Fruit fly (Drosophila melanogaster) whole organism, embryonic: ENCODE data around the gene CG42495.
A peak's percentile ranks its signal among the peaks of the same experiment; 100 is the strongest.

Experiments used
- Aef1 ChIP-seq: fragments of 200-800 bp; sonication (Bioruptor generic); IDR thresholded peaks from 3 replicates; pipeline ENCODE4 v1.3.6; 2022; ENCODE audit warnings: missing biosample characterization, missing genetic modification characterization
- CG10321 ChIP-seq: fragments of 200-800 bp; sonication (Bioruptor generic); IDR thresholded peaks from 2 replicates; pipeline ENCODE4 v1.3.6; 2022; ENCODE audit warnings: missing biosample characterization, missing genetic modification characterization
- CG10366 ChIP-seq: fragments of 200-800 bp; sonication (Bioruptor generic); IDR thresholded peaks from 2 replicates; pipeline ENCODE4 v1.3.6; 2022; ENCODE audit warnings: missing biosample characterization, missing genetic modification characterization
- CG10543 ChIP-seq: fragments of 200-800 bp; sonication (Bioruptor generic); optimal IDR thresholded peaks from 3 replicates; lab custom pipeline; 2017; ENCODE audit warnings: missing biosample characterization, mild to moderate bottlenecking, missing genetic modification characterization, moderate library complexity
- CG10654 ChIP-seq: fragments of 200-800 bp; sonication (Bioruptor generic); optimal IDR thresholded peaks from 2 replicates; lab custom pipeline; 2016; ENCODE audit warnings: missing biosample characterization, missing genetic modification characterization
- CG12219 ChIP-seq: fragments of 200-800 bp; sonication (Bioruptor generic); optimal IDR thresholded peaks from 3 replicates; lab custom pipeline; 2018; ENCODE audit warnings: missing biosample characterization, mild to moderate bottlenecking, missing genetic modification characterization
- CG12391 ChIP-seq: fragments of 200-800 bp; sonication (Bioruptor generic); optimal IDR thresholded peaks from 3 replicates; lab custom pipeline; 2018; ENCODE audit warnings: missing biosample characterization, mild to moderate bottlenecking, missing genetic modification characterization, moderate library complexity
- CG14667 ChIP-seq: fragments of 200-800 bp; sonication (Bioruptor generic); IDR thresholded peaks from 2 replicates; pipeline ENCODE4 v1.3.6; 2022; ENCODE audit warnings: missing biosample characterization, missing genetic modification characterization
- CG18011 ChIP-seq: fragments of 200-800 bp; sonication (Bioruptor generic); optimal IDR thresholded peaks from 2 replicates; lab custom pipeline; 2017; ENCODE audit warnings: missing biosample characterization, missing genetic modification characterization, mild to moderate bottlenecking, moderate library complexity, missing genotype
- CG1832 ChIP-seq: fragments of 200-800 bp; sonication (Bioruptor generic); optimal IDR thresholded peaks from 2 replicates; lab custom pipeline; 2017; ENCODE audit warnings: missing biosample characterization, mild to moderate bottlenecking, missing genetic modification characterization, inconsistent platforms
- CG2199 ChIP-seq: fragments of 200-800 bp; sonication (Bioruptor generic); IDR thresholded peaks from 3 replicates; pipeline ENCODE4 v1.3.6; 2022; ENCODE audit warnings: missing biosample characterization, missing genetic modification characterization
- CG33557 ChIP-seq: fragments of 200-800 bp; sonication (Bioruptor generic); optimal IDR thresholded peaks from 2 replicates; lab custom pipeline; 2019; ENCODE audit warnings: missing biosample characterization, mild to moderate bottlenecking, missing genetic modification characterization, moderate library complexity
- CG4854 ChIP-seq: fragments of 200-800 bp; sonication (Bioruptor generic); optimal IDR thresholded peaks from 2 replicates; lab custom pipeline; 2016; ENCODE audit warnings: missing biosample characterization, missing genetic modification characterization, inconsistent platforms
- CG7745 ChIP-seq: fragments of 200-800 bp; sonication (Bioruptor generic); optimal IDR thresholded peaks from 2 replicates; lab custom pipeline; 2018; ENCODE audit warnings: missing biosample characterization, mild to moderate bottlenecking, missing genetic modification characterization, moderate library complexity
- CG8924 ChIP-seq: fragments of 200-800 bp; optimal IDR thresholded peaks from 3 replicates; lab custom pipeline; 2019; ENCODE audit warnings: missing biosample characterization, mild to moderate bottlenecking, missing genetic modification characterization, moderate library complexity
- GATAe ChIP-seq: fragments of 200-800 bp; sonication (Bioruptor generic); conservative IDR thresholded peaks from 2 replicates; pipeline ENCODE4 v1.3.6; 2022; ENCODE audit warnings: missing biosample characterization, missing genetic modification characterization
- HLH54F ChIP-seq: fragments of 200-800 bp; sonication (Bioruptor generic); optimal IDR thresholded peaks from 3 replicates; lab custom pipeline; 2016; ENCODE audit warnings: missing biosample characterization, missing genetic modification characterization
- Hand ChIP-seq: fragments of 200-800 bp; sonication (Bioruptor generic); optimal IDR thresholded peaks from 2 replicates; lab custom pipeline; 2017; ENCODE audit warnings: mild to moderate bottlenecking, missing biosample characterization, missing genetic modification reagents, missing genetic modification characterization
- Hmr ChIP-seq: fragments of 200-800 bp; sonication (Bioruptor generic); optimal IDR thresholded peaks from 3 replicates; lab custom pipeline; 2017; ENCODE audit warnings: mild to moderate bottlenecking, missing biosample characterization, missing genetic modification reagents, missing genetic modification characterization
- Hr39 ChIP-seq: fragments of >200 bp; optimal IDR thresholded peaks from 2 replicates; lab custom pipeline; 2017
- Med ChIP-seq: fragments of 200-800 bp; sonication (Bioruptor generic); peaks from one replicate; lab custom pipeline; 2016; ENCODE audit warnings: missing biosample characterization, missing genetic modification characterization, mild to moderate bottlenecking, inconsistent platforms, moderate library complexity
- Meics ChIP-seq: fragments of 200-800 bp; sonication (Bioruptor generic); optimal IDR thresholded peaks from 2 replicates; lab custom pipeline; 2017; ENCODE audit warnings: missing biosample characterization, mild to moderate bottlenecking, missing genetic modification characterization
- Optix ChIP-seq: fragments of 200-800 bp; sonication (Bioruptor generic); IDR thresholded peaks from 3 replicates; pipeline ENCODE4 v1.3.6; 2022; ENCODE audit warnings: missing biosample characterization, missing genetic modification characterization
- Stat92E ChIP-seq, 3 experiments: fragments of >200 bp in 2 of 3; fragments of 200-800 bp in 1 of 3; sonication (Bioruptor generic) in 1 of 3; optimal IDR thresholded peaks; 2 replicates each; lab custom pipeline; 2017 to 2019; ENCODE audit warnings: missing biosample characterization in 3 of 3, missing genetic modification characterization in 3 of 3, mild to moderate bottlenecking in 1 of 3, moderate library complexity in 1 of 3
- Taf1 ChIP-seq: fragments of 200-800 bp; sonication (Bioruptor generic); IDR thresholded peaks from 2 replicates; pipeline ENCODE4 v1.3.6; 2022; ENCODE audit warnings: missing biosample characterization, missing genetic modification characterization
- Tbp ChIP-seq: fragments of >200 bp; optimal IDR thresholded peaks from 2 replicates; lab custom pipeline; 2018; ENCODE audit warnings: missing biosample characterization, missing genetic modification characterization
- Vsx1 ChIP-seq: fragments of 200-800 bp; sonication (Bioruptor generic); optimal IDR thresholded peaks from 2 replicates; lab custom pipeline; 2017; ENCODE audit warnings: missing biosample characterization, mild to moderate bottlenecking, missing genetic modification characterization, missing genetic modification reagents
- YL-1 ChIP-seq: fragments of 200-800 bp; sonication (Bioruptor generic); optimal IDR thresholded peaks from 3 replicates; lab custom pipeline; 2017; ENCODE audit warnings: missing biosample characterization, mild to moderate bottlenecking, missing genetic modification characterization
- ara ChIP-seq: fragments of 200-800 bp; sonication (Bioruptor generic); IDR thresholded peaks from 2 replicates; pipeline ENCODE4 v1.3.6; 2022; ENCODE audit warnings: missing biosample characterization, missing genetic modification characterization
- bowl ChIP-seq: fragments of 200-800 bp; sonication (Bioruptor generic); IDR thresholded peaks from 2 replicates; pipeline ENCODE4 v1.3.6; 2022; ENCODE audit warnings: missing biosample characterization, missing genetic modification characterization
- btn ChIP-seq: fragments of 200-800 bp; sonication (Bioruptor generic); optimal IDR thresholded peaks from 2 replicates; lab custom pipeline; 2016; ENCODE audit warnings: missing biosample characterization, missing genetic modification characterization
- caup ChIP-seq: fragments of 200-800 bp; sonication (Bioruptor generic); optimal IDR thresholded peaks from 3 replicates; lab custom pipeline; 2017; ENCODE audit warnings: missing biosample characterization, mild to moderate bottlenecking, missing genetic modification characterization, moderate library complexity; ENCODE audit not compliant: severe bottlenecking
- chinmo ChIP-seq: fragments of 200-800 bp; sonication (Bioruptor generic); IDR thresholded peaks from 4 replicates; pipeline ENCODE4 v1.3.6; 2022; ENCODE audit warnings: missing biosample characterization, missing genetic modification characterization; ENCODE audit not compliant: partially characterized antibody
- cwo ChIP-seq: fragments of 200-800 bp; sonication (Bioruptor generic); optimal IDR thresholded peaks from 3 replicates; lab custom pipeline; 2017; ENCODE audit warnings: missing biosample characterization, missing genetic modification characterization, mild to moderate bottlenecking, moderate library complexity, missing genetic modification reagents
- exex ChIP-seq: fragments of 200-800 bp; sonication (Bioruptor generic); optimal IDR thresholded peaks from 4 replicates; lab custom pipeline; 2018; ENCODE audit warnings: missing biosample characterization, mild to moderate bottlenecking, missing genetic modification characterization, moderate library complexity
- fd64A ChIP-seq: fragments of 200-800 bp; sonication (Bioruptor generic); optimal IDR thresholded peaks from 3 replicates; lab custom pipeline; 2018; ENCODE audit warnings: missing biosample characterization, mild to moderate bottlenecking, missing genetic modification characterization
- gce ChIP-seq: fragments of 200-800 bp; sonication (Bioruptor generic); IDR thresholded peaks from 3 replicates; pipeline ENCODE4 v1.3.6; 2022; ENCODE audit warnings: missing biosample characterization, missing genetic modification characterization
- klu ChIP-seq: fragments of 200-800 bp; sonication (Bioruptor generic); IDR thresholded peaks from 2 replicates; pipeline ENCODE4 v1.3.6; 2022; ENCODE audit warnings: missing biosample characterization, missing genetic modification characterization
- mirr ChIP-seq: fragments of 200-800 bp; sonication (Bioruptor generic); optimal IDR thresholded peaks from 3 replicates; lab custom pipeline; 2018; ENCODE audit warnings: missing biosample characterization, mild to moderate bottlenecking, missing genetic modification characterization
- oc ChIP-seq: fragments of 200-800 bp; sonication (Bioruptor generic); optimal IDR thresholded peaks from 2 replicates; lab custom pipeline; 2018; ENCODE audit warnings: missing biosample characterization, mild to moderate bottlenecking, missing genetic modification characterization, moderate library complexity
- pros ChIP-seq: fragments of 200-800 bp; sonication (Bioruptor generic); optimal IDR thresholded peaks from 3 replicates; lab custom pipeline; 2019; ENCODE audit warnings: missing biosample characterization, mild to moderate bottlenecking, missing genetic modification characterization, moderate library complexity
- run ChIP-seq: fragments of 200-800 bp; sonication (Bioruptor generic); optimal IDR thresholded peaks from 3 replicates; lab custom pipeline; 2018; ENCODE audit warnings: missing biosample characterization, mild to moderate bottlenecking, missing genetic modification characterization
- sd ChIP-seq: fragments of 200-800 bp; sonication (Bioruptor generic); optimal IDR thresholded peaks from 3 replicates; lab custom pipeline; 2018; ENCODE audit warnings: missing biosample characterization, mild to moderate bottlenecking, missing genetic modification characterization, moderate library complexity
- sug ChIP-seq: fragments of 200-800 bp; optimal IDR thresholded peaks from 2 replicates; lab custom pipeline; 2019; ENCODE audit warnings: missing biosample characterization, mild to moderate bottlenecking, missing genetic modification characterization, moderate library complexity
- tna ChIP-seq: fragments of 200-800 bp; sonication (Bioruptor generic); IDR thresholded peaks from 2 replicates; pipeline ENCODE4 v1.3.6; 2022; ENCODE audit warnings: missing biosample characterization, missing genetic modification characterization; ENCODE audit not compliant: partially characterized antibody
- trh ChIP-seq: fragments of 200-800 bp; sonication (Bioruptor generic); optimal IDR thresholded peaks from 2 replicates; lab custom pipeline; 2016; ENCODE audit warnings: missing biosample characterization, missing genetic modification characterization
- vfl ChIP-seq: fragments of 200-800 bp; sonication (Bioruptor generic); optimal IDR thresholded peaks from 2 replicates; lab custom pipeline; 2016; ENCODE audit warnings: missing biosample characterization, missing genetic modification characterization
- wek ChIP-seq: fragments of 200-800 bp; sonication (Bioruptor generic); optimal IDR thresholded peaks from 3 replicates; lab custom pipeline; 2018; ENCODE audit warnings: missing biosample characterization, mild to moderate bottlenecking, missing genetic modification characterization, moderate library complexity

CG42495 gene

dm6 chr3L:18632187-18632635 lies 35.0 kb upstream of the CG42495 start (continued):
- TF ChIP-seq CG14667 (no peak), trh (GFP tag; lab: Kevin White, UChicago) (no peak), HLH54F (no peak), YL-1 (no peak), CG18011 (GFP tag; lab: Kevin White, UChicago) (no peak), Med (GFP tag; lab: Kevin White, UChicago) (peak; percentile 8), CG12391 (tag; lab: Kevin White, UChicago) (no peak), sug (peak; percentile 56)
- TF ChIP-seq, all 482 proteins: peak for 17

dm6 chr3L:18633084-18633483 lies 34.1 kb upstream of the CG42495 start:
- no peak for TF ChIP-seq ara (GFP tag; lab: Robert Waterston, UW)
- no peak for TF ChIP-seq CG4854 (GFP tag; lab: Kevin White, UChicago)
- TF ChIP-seq CG2199 (GFP tag; lab: Robert Waterston, UW) = no peak
- TF ChIP-seq CG8924 (tag; lab: Kevin White, UChicago) = no peak
- TF ChIP-seq Meics = no peak
- no peak for TF ChIP-seq run (tag; lab: Kevin White, UChicago)
- TF ChIP-seq wek (GFP tag; lab: Kevin White, UChicago) = no peak
- TF ChIP-seq Stat92E (GFP tag; optimal IDR thresholded peaks at IDR 0.05; lab: Kevin White, UChicago) = no peak
- TF ChIP-seq CG10366 (GFP tag; lab: Robert Waterston, UW) = no peak
- TF ChIP-seq GATAe (GFP tag; lab: Robert Waterston, UW) = 0 out of 2 replicates have a peak, but pooled peaks have one; percentile 11
- TF ChIP-seq cwo (GFP tag; lab: Kevin White, UChicago) = peak; percentile 81
- no peak for TF ChIP-seq CG10321 (GFP tag; lab: Robert Waterston, UW)
- TF ChIP-seq Hand (GFP tag; lab: Kevin White, UChicago) = no peak
- TF ChIP-seq vfl = no peak
- no peak for TF ChIP-seq CG12219 (GFP tag; lab: Kevin White, UChicago)
- TF ChIP-seq btn (GFP tag; lab: Kevin White, UChicago) = no peak
- no peak for TF ChIP-seq CG7745 (tag; lab: Kevin White, UChicago)
- TF ChIP-seq mirr (GFP tag; lab: Kevin White, UChicago) = peak; percentile 73
- TF ChIP-seq caup (GFP tag; lab: Kevin White, UChicago) = peak; percentile 67
- no peak for TF ChIP-seq oc
- peak; percentile 60 for TF ChIP-seq CG10543 (GFP tag; lab: Kevin White, UChicago)
- 0 out of 3 replicates have a peak, but pooled peaks have one; percentile 24 for TF ChIP-seq Aef1 (GFP tag; lab: Robert Waterston, UW)
- peak; percentile 2 for TF ChIP-seq CG18011 (GFP tag; lab: Kevin White, UChicago)
- TF ChIP-seq tna (GFP tag; lab: Robert Waterston, UW) = 0 out of 2 replicates have a peak, but pooled peaks have one; percentile 10
- no peak for TF ChIP-seq bowl (GFP tag; lab: Robert Waterston, UW)
- no peak for TF ChIP-seq Tbp (GFP tag; lab: Kevin White, UChicago)
- no peak for TF ChIP-seq Optix
- TF ChIP-seq Taf1 (GFP tag; lab: Robert Waterston, UW) = no peak
- no peak for TF ChIP-seq fd64A (GFP tag; lab: Kevin White, UChicago)
- peak; percentile 16 for TF ChIP-seq Med (GFP tag; lab: Kevin White, UChicago)
- TF ChIP-seq pros = peak; percentile 5
- no peak for TF ChIP-seq klu (GFP tag; lab: Robert Waterston, UW)
- TF ChIP-seq gce (GFP tag; lab: Robert Waterston, UW) = no peak
- TF ChIP-seq CG10654 (GFP tag; lab: Kevin White, UChicago) = no peak
- peak; percentile 27 for TF ChIP-seq sd (tag; lab: Kevin White, UChicago)
- TF ChIP-seq Hmr (GFP tag; lab: Kevin White, UChicago) = peak; percentile 0
- 0 out of 4 replicates have a peak, but pooled peaks have one; percentile 28 for TF ChIP-seq chinmo (GFP tag; lab: Robert Waterston, UW)
- TF ChIP-seq CG1832 = no peak
- peak; percentile 62 for TF ChIP-seq exex
- peak; percentile 56 for TF ChIP-seq sug
- no peak for TF ChIP-seq CG33557 (GFP tag; lab: Kevin White, UChicago)
- TF ChIP-seq Hr39 = no peak
- TF ChIP-seq Vsx1 (GFP tag; lab: Kevin White, UChicago) = peak; percentile 51
